Worm (Caenorhabditis elegans) whole organism, L3 larva: ENCODE data around the gene ZC262.13.

ENCODE experiments used
- mdl-1 ChIP-seq: fragments of 150-350 bp; optimal IDR thresholded peaks from 2 replicates; lab custom pipeline; 2014; ENCODE audit warnings: missing biosample characterization, missing genetic modification characterization
- tbx-2 ChIP-seq: sonication (generic microtip); optimal IDR thresholded peaks from 2 replicates; lab custom pipeline; 2016; ENCODE audit warnings: mild to moderate bottlenecking, missing genetic modification characterization, missing compliant biosample characterization

DNA sequence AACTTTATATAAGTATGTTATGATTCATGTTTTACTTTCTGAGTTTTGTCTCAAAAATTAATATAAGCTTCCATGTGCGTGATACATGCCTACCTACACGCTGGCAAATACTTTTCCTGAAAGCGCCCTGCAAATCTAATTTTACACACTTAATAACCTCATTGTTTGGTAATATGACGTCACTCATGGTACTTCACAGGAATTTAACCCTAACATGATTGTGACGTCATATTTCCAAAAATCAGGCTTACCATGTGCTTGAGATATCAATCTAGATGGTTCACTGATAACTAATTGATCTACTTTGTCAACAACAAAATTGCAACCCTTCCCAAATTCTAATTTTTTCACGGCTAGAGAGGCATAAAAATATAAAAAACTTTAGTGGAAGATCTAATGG, 22.6 kb upstream of the ZC262.13 start:
- TF ChIP-seq mdl-1 (tag; lab: Kevin White, UChicago) (no peak), tbx-2 (tag; lab: Kevin White, UChicago) (no peak)
